Fruit fly (Drosophila melanogaster): Measurements from ENCODE around the gene Osi5.

Gene Osi5

DNA sequence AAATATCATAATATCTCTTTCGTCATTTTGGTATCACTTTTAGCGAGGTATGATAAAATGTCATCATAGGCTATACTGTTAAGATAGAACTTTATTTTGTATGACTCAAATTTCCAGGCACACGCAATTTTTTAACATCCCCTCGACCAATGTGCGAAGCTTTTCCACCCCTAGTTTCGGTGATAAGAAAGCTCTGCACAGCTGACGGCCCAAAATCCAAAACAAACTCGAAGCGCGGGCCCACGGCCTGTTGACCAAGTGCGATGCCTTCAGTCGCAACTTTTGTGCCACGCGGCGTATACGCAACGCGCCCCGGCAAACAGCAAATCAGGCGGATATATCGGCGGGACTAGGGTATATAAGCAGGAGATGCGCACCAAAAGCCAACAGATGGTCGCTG is 40.3 kb upstream of the Osi5 start, which contains the start of gene NPFR:
TSS of gene NPFR (plus strand) at position 301 of the 400 bp plus-strand sequence.
- TF ChIP-seq CG4424 (GFP tag; optimal IDR thresholded peaks at IDR 0.05) (no peak), cwo (GFP tag; optimal IDR thresholded peaks at IDR 0.05) (no peak), CG15514 (GFP tag; optimal IDR thresholded peaks at IDR 0.05) (peak; percentile 4), CG9932 (GFP tag; IDR thresholded peaks at IDR 0.05) (0 out of 2 replicates have a peak, but pooled peaks have one; percentile 23), CG11696 (GFP tag; IDR thresholded peaks at IDR 0.05) (no peak), CG6272 (GFP tag; IDR thresholded peaks at IDR 0.05) (no peak), slp2 (GFP tag; optimal IDR thresholded peaks at IDR 0.05) (no peak), CG16813 (GFP tag; IDR thresholded peaks at IDR 0.05; ENCODE audit: partially characterized antibody) (no peak), ken (GFP tag; IDR thresholded peaks at IDR 0.05) (no peak), Usf (GFP tag; optimal IDR thresholded peaks at IDR 0.05) (no peak), scrt (GFP tag; optimal IDR thresholded peaks at IDR 0.05) (peak; percentile 59), H2.0 (GFP tag; IDR thresholded peaks at IDR 0.05) (no peak), E2f2 (GFP tag; IDR thresholded peaks at IDR 0.05) (no peak), crp (GFP tag; optimal IDR thresholded peaks at IDR 0.05) (peak in 1 of 2 experiments; percentile 47), nmo (GFP tag; optimal IDR thresholded peaks at IDR 0.05) (no peak), CG13287 (GFP tag; IDR thresholded peaks at IDR 0.05; ENCODE audit: partially characterized antibody) (0 out of 2 replicates have a peak, but pooled peaks have one; percentile 11), seq (GFP tag; IDR thresholded peaks at IDR 0.05) (peak; percentile 39; the same call in 1 of the 2 replicates), Jarid2 (GFP tag; optimal IDR thresholded peaks at IDR 0.05) (peak; percentile 16), D19A (tag; optimal IDR thresholded peaks at IDR 0.05) (no peak), sd (tag; optimal IDR thresholded peaks at IDR 0.05) (no peak), CG32532 (GFP tag; IDR thresholded peaks at IDR 0.05) (0 out of 2 replicates have a peak, but pooled peaks have one; percentile 16), tio (GFP tag; optimal IDR thresholded peaks at IDR 0.05) (no peak), CG17385 (GFP tag; optimal IDR thresholded peaks at IDR 0.05) (no peak), CG8359 (GFP tag; optimal IDR thresholded peaks at IDR 0.05; ENCODE audit: borderline replicate concordance) (no peak), CG13894 (tag; optimal IDR thresholded peaks at IDR 0.05) (peak; percentile 36), ttk (GFP tag; IDR thresholded peaks at IDR 0.05) (0 out of 2 replicates have a peak, but pooled peaks have one; percentile 21), Dad (GFP tag; optimal IDR thresholded peaks at IDR 0.05) (no peak), CG7372 (GFP tag; IDR thresholded peaks at IDR 0.05) (0 out of 2 replicates have a peak, but pooled peaks have one; percentile 30), pan (optimal IDR thresholded peaks at IDR 0.05) (no peak), pan (GFP tag; optimal IDR thresholded peaks at IDR 0.05 in 1 of 2, IDR thresholded peaks at IDR 0.05 in 1 of 2) (no peak), tna (GFP tag; IDR thresholded peaks at IDR 0.05; ENCODE audit: partially characterized antibody) (no peak), CG14965 (GFP tag; optimal IDR thresholded peaks at IDR 0.05; ENCODE audit: borderline replicate concordance) (no peak), CG7786 (GFP tag; optimal IDR thresholded peaks at IDR 0.05) (no peak), CG14667 (GFP tag; IDR thresholded peaks at IDR 0.05) (no peak)

DNA sequence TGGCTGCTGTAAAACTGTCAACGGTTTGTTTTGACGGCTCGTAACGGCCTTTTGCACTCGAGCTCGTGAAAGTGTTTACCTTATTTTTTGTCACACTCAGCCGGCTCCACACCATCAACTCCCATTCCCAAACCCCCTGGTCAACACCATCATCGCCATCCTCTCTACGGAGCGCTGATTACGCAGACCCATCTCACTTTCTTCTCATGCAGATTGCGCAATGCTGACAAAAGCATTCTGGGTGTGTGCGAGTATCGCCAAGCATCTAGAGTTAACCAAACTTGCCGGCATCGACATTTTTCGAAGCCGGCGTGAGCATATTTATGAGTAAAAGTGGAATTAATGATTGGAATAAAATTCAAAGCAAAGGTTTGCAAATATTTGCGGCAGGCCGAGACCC is 30.9 kb upstream of the Osi5 start:
- TF ChIP-seq stc (GFP tag; IDR thresholded peaks at IDR 0.05) (no peak), cad (GFP tag; optimal IDR thresholded peaks at IDR 0.05) (no peak), Pdp1 (GFP tag; optimal IDR thresholded peaks at IDR 0.05) (peak in 1 of 2 experiments; percentile 49), Blimp-1 (GFP tag; optimal IDR thresholded peaks at IDR 0.05) (peak; percentile 51), Ets65A (GFP tag) (peak; percentile 64)

Measured in whole organism, embryonic.